Fruit fly (Drosophila melanogaster): ENCODE measurements around the gene CG13458.

The CG13458 gene

dm6 chr3L:15136659-15137572, 23.6 kb downstream of the CG13458 start, which contains the start of gene CG12316 (continued):
- peak; percentile 92 for TF ChIP-seq nmo (GFP tag; optimal IDR thresholded peaks at IDR 0.05)
- TF ChIP-seq pan (optimal IDR thresholded peaks at IDR 0.05) = no peak
- peak in 1 of 2 experiments; percentile 82 for TF ChIP-seq pan (GFP tag; optimal IDR thresholded peaks at IDR 0.05 in 1 of 2, IDR thresholded peaks at IDR 0.05 in 1 of 2)
- peak; percentile 90 for TF ChIP-seq D19A (tag; optimal IDR thresholded peaks at IDR 0.05)
- TF ChIP-seq Drgx (GFP tag; IDR thresholded peaks at IDR 0.05) = peak; percentile 90
- TF ChIP-seq CG12155 (GFP tag; optimal IDR thresholded peaks at IDR 0.05) = peak; percentile 82
- TF ChIP-seq NC2α (GFP tag; optimal IDR thresholded peaks at IDR 0.05) = peak; percentile 85
- TF ChIP-seq CkIIα-i1 (GFP tag; IDR thresholded peaks at IDR 0.05) = 0 out of 2 replicates have a peak, but pooled peaks have one; percentile 34
- TF ChIP-seq dpn (GFP tag; optimal IDR thresholded peaks at IDR 0.05) = peak; percentile 84 to 89
- peak; percentile 61 for TF ChIP-seq CG3838 (GFP tag; optimal IDR thresholded peaks at IDR 0.05)
- peak; percentile 94 for TF ChIP-seq PHDP (tag; optimal IDR thresholded peaks at IDR 0.05)
- peak; percentile 92 for TF ChIP-seq gro (GFP tag; optimal IDR thresholded peaks at IDR 0.05)
- peak; percentile 78 for TF ChIP-seq CG6791 (GFP tag; IDR thresholded peaks at IDR 0.05; ENCODE audit: partially characterized antibody)
- TF ChIP-seq CG9817 (tag; optimal IDR thresholded peaks at IDR 0.05) = peak; percentile 87
- peak; percentile 79 for TF ChIP-seq tio (GFP tag; optimal IDR thresholded peaks at IDR 0.05)
- peak; percentile 83 for TF ChIP-seq CG4404 (GFP tag; IDR thresholded peaks at IDR 0.05)
- TF ChIP-seq CG17328 (GFP tag; IDR thresholded peaks at IDR 0.05) = peak; percentile 84
- TF ChIP-seq Tbp (GFP tag; optimal IDR thresholded peaks at IDR 0.05) = no peak
- peak; percentile 94 for TF ChIP-seq CG34376 (GFP tag; optimal IDR thresholded peaks at IDR 0.05)
- TF ChIP-seq Mad (GFP tag; optimal IDR thresholded peaks at IDR 0.05) = peak; percentile 95
- peak; percentile 78 for TF ChIP-seq CG2889 (GFP tag; IDR thresholded peaks at IDR 0.05)
- peak; percentile 79 for TF ChIP-seq CG14014 (GFP tag; IDR thresholded peaks at IDR 0.05)
- peak; percentile 36 for TF ChIP-seq zf30C (GFP tag; optimal IDR thresholded peaks at IDR 0.05)
- TF ChIP-seq rib (GFP tag; IDR thresholded peaks at IDR 0.05) = peak; percentile 58
- peak; percentile 79 for TF ChIP-seq CG14050 (GFP tag; IDR thresholded peaks at IDR 0.05)
- peak in 1 of 2 experiments; percentile 93 for TF ChIP-seq Pdp1 (GFP tag; optimal IDR thresholded peaks at IDR 0.05)
- TF ChIP-seq fd102C (GFP tag; optimal IDR thresholded peaks at IDR 0.05) = peak; percentile 76
- peak; percentile 73; the same call in 2 of the 3 replicates for TF ChIP-seq CG11456 (GFP tag; IDR thresholded peaks at IDR 0.05)
- peak; percentile 61 for TF ChIP-seq MBD-R2 (GFP tag; IDR thresholded peaks at IDR 0.05)
- peak; percentile 88 for TF ChIP-seq bcd (GFP tag; optimal IDR thresholded peaks at IDR 0.05)
- peak; percentile 85 for TF ChIP-seq sim (GFP tag; IDR thresholded peaks at IDR 0.05)
- no peak for TF ChIP-seq gfzf (GFP tag; optimal IDR thresholded peaks at IDR 0.05)
- TF ChIP-seq CG13775 (GFP tag; optimal IDR thresholded peaks at IDR 0.05) = peak; percentile 94
- TF ChIP-seq CG7556 (GFP tag; optimal IDR thresholded peaks at IDR 0.05) = peak; percentile 93
- peak; percentile 92 for TF ChIP-seq Dll (GFP tag; IDR thresholded peaks at IDR 0.05; ENCODE audit: partially characterized antibody)
- TF ChIP-seq CG11398 (GFP tag; optimal IDR thresholded peaks at IDR 0.05) = peak; percentile 91
- peak; percentile 97 for TF ChIP-seq gcm (GFP tag; optimal IDR thresholded peaks at IDR 0.05)
- TF ChIP-seq ro (GFP tag; IDR thresholded peaks at IDR 0.05) = 0 out of 2 replicates have a peak, but pooled peaks have one; percentile 17
- TF ChIP-seq CG2129 (GFP tag; IDR thresholded peaks at IDR 0.05; ENCODE audit: partially characterized antibody) = peak; percentile 69
- peak; percentile 74 for TF ChIP-seq sisA (GFP tag; IDR thresholded peaks at IDR 0.05)
- peak; percentile 92 for TF ChIP-seq CG18619 (GFP tag; optimal IDR thresholded peaks at IDR 0.05)
- TF ChIP-seq CG8765 (GFP tag; IDR thresholded peaks at IDR 0.05) = peak; percentile 35
- peak; percentile 72 for TF ChIP-seq kah (GFP tag; optimal IDR thresholded peaks at IDR 0.05)
- peak; percentile 91 for TF ChIP-seq chn (GFP tag; optimal IDR thresholded peaks at IDR 0.05)
- peak; percentile 85 for TF ChIP-seq E2f2 (GFP tag; IDR thresholded peaks at IDR 0.05)
- peak; percentile 84 for TF ChIP-seq CG1792 (GFP tag; optimal IDR thresholded peaks at IDR 0.05)
- peak; percentile 73 for TF ChIP-seq CG32532 (GFP tag; IDR thresholded peaks at IDR 0.05)
- peak; percentile 91 for TF ChIP-seq CG6689 (GFP tag; IDR thresholded peaks at IDR 0.05)
- peak; percentile 69 for TF ChIP-seq CG34422 (GFP tag; IDR thresholded peaks at IDR 0.05)

Measured in whole organism, embryonic.